Fruit fly (Drosophila melanogaster) whole organism, pupa: ENCODE data around the gene eIF4A.
A peak's percentile ranks its signal among the peaks of the same experiment; 100 is the strongest.

ENCODE experiments used
- CG10348 ChIP-seq: fragments of 200-800 bp; sonication (Bioruptor generic); IDR thresholded peaks from 2 replicates; pipeline ENCODE4 v1.3.6; 2022; ENCODE audit warnings: missing biosample characterization, missing genetic modification characterization
- CG12605 ChIP-seq: fragments of 200-800 bp; sonication (Bioruptor generic); IDR thresholded peaks from 2 replicates; pipeline ENCODE4 v1.3.6; 2022; ENCODE audit warnings: missing biosample characterization, missing genetic modification characterization
- CG13204 ChIP-seq: fragments of 200-800 bp; sonication (Bioruptor generic); optimal IDR thresholded peaks from 2 replicates; lab custom pipeline; 2018; ENCODE audit warnings: missing biosample characterization, mild to moderate bottlenecking, missing genetic modification characterization, moderate library complexity
- CG14655 ChIP-seq: fragments of 200-800 bp; sonication (Bioruptor generic); optimal IDR thresholded peaks from 3 replicates; lab custom pipeline; 2017; ENCODE audit warnings: mild to moderate bottlenecking, missing biosample characterization, missing genetic modification reagents, missing genetic modification characterization
- CG15710 ChIP-seq: fragments of 200-800 bp; sonication (Bioruptor generic); optimal IDR thresholded peaks from 2 replicates; lab custom pipeline; 2018; ENCODE audit warnings: missing biosample characterization, mild to moderate bottlenecking, missing genetic modification characterization, moderate library complexity
- CG17806 ChIP-seq: fragments of 200-800 bp; sonication (Bioruptor generic); optimal IDR thresholded peaks from 2 replicates; lab custom pipeline; 2018; ENCODE audit warnings: missing biosample characterization, mild to moderate bottlenecking, missing genetic modification characterization, moderate library complexity
- CG32121 ChIP-seq: fragments of 200-800 bp; sonication (Bioruptor generic); IDR thresholded peaks from 2 replicates; pipeline ENCODE4 v1.3.6; 2022; ENCODE audit warnings: missing biosample characterization, missing genetic modification characterization
- CG34367 ChIP-seq: fragments of 200-800 bp; sonication (Bioruptor generic); optimal IDR thresholded peaks from 2 replicates; lab custom pipeline; 2018; ENCODE audit warnings: missing biosample characterization, mild to moderate bottlenecking, missing genetic modification characterization
- CG4496 ChIP-seq: fragments of 200-800 bp; sonication (Bioruptor generic); IDR thresholded peaks from 3 replicates; pipeline ENCODE4 v1.3.6; 2022; ENCODE audit warnings: missing biosample characterization, missing genetic modification characterization
- CG8159 ChIP-seq: fragments of 200-800 bp; sonication (Bioruptor generic); optimal IDR thresholded peaks from 3 replicates; lab custom pipeline; 2018; ENCODE audit warnings: missing biosample characterization, mild to moderate bottlenecking, missing genetic modification characterization, moderate library complexity
- CG8301 ChIP-seq: fragments of 200-800 bp; sonication (Bioruptor generic); optimal IDR thresholded peaks from 2 replicates; lab custom pipeline; 2018; ENCODE audit warnings: missing biosample characterization, mild to moderate bottlenecking, missing genetic modification characterization
- CG9948 ChIP-seq: fragments of 200-800 bp; sonication (Bioruptor generic); optimal IDR thresholded peaks from 2 replicates; lab custom pipeline; 2018; ENCODE audit warnings: missing biosample characterization, mild to moderate bottlenecking, missing genetic modification characterization, moderate library complexity
- D1 ChIP-seq: fragments of 200-800 bp; sonication (Bioruptor generic); optimal IDR thresholded peaks from 2 replicates; lab custom pipeline; 2018; ENCODE audit warnings: missing biosample characterization, mild to moderate bottlenecking, missing genetic modification characterization, moderate library complexity
- EcR ChIP-seq: fragments of 200-800 bp; sonication (Bioruptor generic); optimal IDR thresholded peaks from 3 replicates; lab custom pipeline; 2019; ENCODE audit warnings: missing biosample characterization, missing genetic modification characterization, mild to moderate bottlenecking, moderate library complexity, missing genetic modification reagents
- Ets98B ChIP-seq: fragments of 200-800 bp; sonication (Bioruptor generic); IDR thresholded peaks from 2 replicates; pipeline ENCODE4 v1.3.6; 2022; ENCODE audit warnings: missing biosample characterization, missing genetic modification characterization
- Pif1A ChIP-seq: fragments of 200-800 bp; sonication (Bioruptor generic); optimal IDR thresholded peaks from 3 replicates; lab custom pipeline; 2016; ENCODE audit warnings: missing biosample characterization, missing genetic modification characterization
- Pif1B ChIP-seq: fragments of 200-800 bp; sonication (Bioruptor generic); optimal IDR thresholded peaks from 3 replicates; lab custom pipeline; 2016; ENCODE audit warnings: missing biosample characterization, missing genetic modification characterization
- Snoo ChIP-seq: fragments of 200-800 bp; sonication (Bioruptor generic); optimal IDR thresholded peaks from 3 replicates; lab custom pipeline; 2017; ENCODE audit warnings: missing biosample characterization, mild to moderate bottlenecking, missing genetic modification characterization, inconsistent platforms
- fd96Ca ChIP-seq: fragments of 200-800 bp; sonication (Bioruptor generic); IDR thresholded peaks from 3 replicates; pipeline ENCODE4 v1.3.6; 2022; ENCODE audit warnings: missing biosample characterization, missing genetic modification characterization
- gl ChIP-seq: fragments of 200-800 bp; sonication (Bioruptor generic); optimal IDR thresholded peaks from 2 replicates; lab custom pipeline; 2018; ENCODE audit warnings: missing biosample characterization, mild to moderate bottlenecking, missing genetic modification characterization
- rn ChIP-seq: fragments of 200-800 bp; sonication (Bioruptor generic); IDR thresholded peaks from 2 replicates; pipeline ENCODE4 v1.3.6; 2022; ENCODE audit warnings: missing biosample characterization, missing genetic modification characterization

The eIF4A gene

DNA sequence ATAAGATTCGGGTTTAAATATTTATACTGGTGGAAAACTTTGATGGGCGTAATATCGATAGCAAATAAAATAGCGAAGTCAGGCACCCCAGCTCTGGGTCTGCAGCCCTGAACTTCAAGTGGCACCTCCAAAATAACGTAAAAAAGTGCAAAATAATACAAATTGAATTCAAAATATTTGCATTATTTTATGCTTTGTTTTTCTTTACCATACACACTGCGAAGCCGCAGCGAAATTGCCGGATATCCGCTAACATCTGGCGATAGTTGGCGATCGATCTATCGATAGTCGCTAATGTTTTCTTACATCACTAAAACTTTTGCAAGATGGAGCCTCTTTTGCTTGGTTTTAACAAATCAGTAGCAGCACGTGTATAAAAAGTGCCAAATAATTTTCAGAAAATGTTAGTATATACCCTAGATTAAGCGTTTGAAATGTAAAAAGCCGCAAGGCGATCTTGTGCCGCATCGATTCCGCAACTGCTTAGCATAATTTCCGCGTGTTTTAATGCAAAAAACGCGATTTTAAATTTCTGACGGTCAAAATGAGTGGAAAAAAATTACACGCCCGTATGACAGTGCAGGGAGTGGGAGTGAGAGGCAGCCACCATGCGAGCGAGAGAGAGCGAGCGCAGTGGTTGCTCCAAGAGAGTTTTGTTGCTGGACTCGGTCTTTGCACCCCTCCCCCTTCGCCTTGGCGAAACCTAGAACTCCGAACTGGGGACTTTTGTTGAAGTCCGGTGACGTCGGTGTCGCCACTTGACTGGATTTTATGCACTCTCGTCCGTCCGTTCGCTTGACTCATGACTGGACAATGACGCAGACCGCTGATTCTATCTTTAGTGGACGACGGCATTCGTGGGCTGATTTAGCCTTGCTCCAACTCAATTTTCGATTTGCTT lies at the start of gene eIF4A:
Gene eIF4A, plus strand, starts transcription at position 332 of the 901 bp plus-strand sequence.
- no peak for TF ChIP-seq CG9948 (tag; lab: Kevin White, UChicago)
- TF ChIP-seq D1 (tag; lab: Kevin White, UChicago) = no peak
- TF ChIP-seq CG4496 (GFP tag; lab: Robert Waterston, UW) = no peak
- no peak for TF ChIP-seq gl (tag; lab: Kevin White, UChicago)
- TF ChIP-seq rn (GFP tag; lab: Robert Waterston, UW) = no peak
- no peak for TF ChIP-seq Ets98B
- TF ChIP-seq CG14655 (GFP tag; lab: Kevin White, UChicago) = no peak
- TF ChIP-seq CG8159 = peak; percentile 6
- no peak for TF ChIP-seq CG17806 (tag; lab: Kevin White, UChicago)
- no peak for TF ChIP-seq Pif1B (GFP tag; lab: Kevin White, UChicago)
- TF ChIP-seq Pif1A (GFP tag; lab: Kevin White, UChicago) = no peak
- no peak for TF ChIP-seq CG10348
- no peak for TF ChIP-seq CG8301 (tag; lab: Kevin White, UChicago)
- no peak for TF ChIP-seq CG15710
- TF ChIP-seq CG34367 (tag; lab: Kevin White, UChicago) = peak; percentile 11
- peak; percentile 10 for TF ChIP-seq CG13204 (GFP tag; lab: Kevin White, UChicago)
- TF ChIP-seq CG32121 (GFP tag; lab: Robert Waterston, UW) = no peak
- TF ChIP-seq CG12605 (GFP tag; lab: Robert Waterston, UW) = no peak
- TF ChIP-seq EcR (GFP tag; lab: Kevin White, UChicago) = peak; percentile 47
- TF ChIP-seq Snoo (tag; lab: Kevin White, UChicago) = no peak

dm6 chr2L:5943229-5944078 lies 38.1 kb upstream of the eIF4A start, which contains the start of the genes Sfp26Ad and Gpdh1:
Sfp26Ad (minus strand) TSS chr2L:5943304.
Gpdh1 (plus strand) TSS chr2L:5943643.
- TF ChIP-seq CG13204 (GFP tag; lab: Kevin White, UChicago) (peak; percentile 48), CG32121 (GFP tag; lab: Robert Waterston, UW) (peak; percentile 61), Snoo (tag; lab: Kevin White, UChicago) (peak; percentile 66), gl (tag; lab: Kevin White, UChicago) (peak; percentile 36), EcR (GFP tag; lab: Kevin White, UChicago) (peak; percentile 71), CG15710 (peak; percentile 63), fd96Ca (GFP tag; lab: Robert Waterston, UW) (peak; percentile 71), Pif1B (GFP tag; lab: Kevin White, UChicago) (peak; percentile 70), Pif1A (GFP tag; lab: Kevin White, UChicago) (peak; percentile 70), CG8301 (tag; lab: Kevin White, UChicago) (peak; percentile 35), rn (GFP tag; lab: Robert Waterston, UW) (0 out of 2 replicates have a peak, but pooled peaks have one; percentile 4), CG34367 (tag; lab: Kevin White, UChicago) (peak; percentile 12), CG4496 (GFP tag; lab: Robert Waterston, UW) (peak; percentile 78; the same call in 1 of the 3 replicates), CG17806 (tag; lab: Kevin White, UChicago) (peak; percentile 35), CG9948 (tag; lab: Kevin White, UChicago) (no peak), D1 (tag; lab: Kevin White, UChicago) (no peak), CG14655 (GFP tag; lab: Kevin White, UChicago) (no peak), CG10348 (no peak), CG12605 (GFP tag; lab: Robert Waterston, UW) (peak; percentile 44), CG8159 (peak; percentile 39), Ets98B (peak; percentile 63)

DNA sequence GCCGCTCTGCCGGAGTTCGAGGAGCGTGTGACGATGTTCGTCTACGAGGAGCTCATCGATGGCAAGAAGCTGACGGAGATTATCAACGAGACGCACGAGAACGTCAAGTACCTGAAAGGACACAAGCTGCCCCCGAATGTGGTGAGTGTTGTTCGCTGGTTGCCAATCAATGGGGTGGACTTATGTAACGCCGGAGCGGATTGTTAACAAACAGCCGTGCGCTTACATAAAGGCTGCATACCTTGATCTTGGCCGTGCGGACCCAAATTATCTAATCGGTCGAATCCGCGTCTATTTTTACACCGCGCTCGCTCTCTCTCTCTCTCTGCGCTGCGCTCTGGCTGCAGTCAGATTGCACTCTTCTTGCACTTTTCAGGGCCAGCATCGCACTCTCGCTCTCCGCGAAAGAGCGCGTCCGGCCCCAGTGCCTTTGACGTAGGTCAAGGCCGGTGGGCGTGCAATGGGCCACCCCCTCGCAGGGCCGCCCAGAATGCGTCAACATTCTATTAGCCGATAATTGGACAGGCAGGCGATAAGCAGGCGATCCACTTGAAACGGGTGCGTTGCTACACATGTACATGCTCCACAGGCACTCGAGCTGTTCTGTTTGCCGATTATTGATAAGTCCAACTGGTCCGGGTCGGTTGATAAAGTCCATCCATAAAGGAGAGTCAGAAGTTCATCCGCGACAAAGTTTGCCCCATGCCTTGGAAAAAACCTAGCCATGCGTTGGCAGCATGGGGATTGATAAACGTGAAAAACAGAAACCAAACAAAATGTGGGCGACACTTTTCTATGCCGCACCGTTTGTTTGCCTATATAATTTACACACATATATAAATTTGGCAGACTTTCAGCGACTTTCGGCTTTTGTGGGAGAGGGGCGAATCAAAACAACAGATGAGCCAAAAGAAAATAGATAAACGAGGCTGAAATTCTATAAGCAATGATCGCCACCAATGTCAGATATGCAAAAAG lies 37.0 kb upstream of the eIF4A start:
- no peak for TF ChIP-seq Pif1B (GFP tag; lab: Kevin White, UChicago)
- TF ChIP-seq CG12605 (GFP tag; lab: Robert Waterston, UW) = peak; percentile 65; the same call in 1 of the 2 replicates
- TF ChIP-seq Ets98B = peak; percentile 15; the same call in 1 of the 2 replicates
- TF ChIP-seq EcR (GFP tag; lab: Kevin White, UChicago) = peak; percentile 89
- no peak for TF ChIP-seq Pif1A (GFP tag; lab: Kevin White, UChicago)
- TF ChIP-seq CG34367 (tag; lab: Kevin White, UChicago) = no peak
- TF ChIP-seq, all 21 proteins: peak for 3
